Worm (Caenorhabditis elegans): ENCODE results near the gene ifg-1.

ifg-1 gene

ce11 chrII:8216433-8216832, 589 bp upstream of the ifg-1 start, which contains the start of gene M110.3:
Gene M110.3, minus strand, starts transcription at chrII:8216616.
- TF ChIP-seq fkh-10 (GFP tag; optimal IDR thresholded peaks at IDR 0.05) = peak; percentile 45
- TF ChIP-seq attf-4 (tag; optimal IDR thresholded peaks at IDR 0.05) = no peak
- TF ChIP-seq rbr-2 (tag; optimal IDR thresholded peaks at IDR 0.05) = peak; percentile 29
- no peak for TF ChIP-seq D1046.2 (GFP tag; IDR thresholded peaks at IDR 0.05)
- TF ChIP-seq zip-11 (GFP tag; IDR thresholded peaks at IDR 0.05) = no peak
- no peak for TF ChIP-seq lim-7 (GFP tag; IDR thresholded peaks at IDR 0.05)
- TF ChIP-seq hlh-11 (tag; optimal IDR thresholded peaks at IDR 0.05) = no peak
- peak; percentile 53 for TF ChIP-seq dpl-1 (GFP tag; optimal IDR thresholded peaks at IDR 0.05)
- TF ChIP-seq lsy-2 (tag; optimal IDR thresholded peaks at IDR 0.05) = peak in 1 of 2 experiments; percentile 76
- TF ChIP-seq ztf-7 (tag; optimal IDR thresholded peaks at IDR 0.05) = no peak
- 0 out of 2 replicates have a peak, but pooled peaks have one; percentile 25 for TF ChIP-seq lin-38 (GFP tag; IDR thresholded peaks at IDR 0.05)
- TF ChIP-seq ceh-28 (tag; optimal IDR thresholded peaks at IDR 0.05) = peak; percentile 42
- TF ChIP-seq R02D3.7 (tag; optimal IDR thresholded peaks at IDR 0.05) = peak; percentile 76
- peak; percentile 23 for TF ChIP-seq unc-130 (GFP tag; optimal IDR thresholded peaks at IDR 0.05)
- TF ChIP-seq set-16 (GFP tag; IDR thresholded peaks at IDR 0.05) = no peak
- no peak for TF ChIP-seq ceh-82 (tag; optimal IDR thresholded peaks at IDR 0.05)
- peak; percentile 57; the same call in 1 of the 2 replicates for TF ChIP-seq hmg-1.1 (GFP tag; IDR thresholded peaks at IDR 0.05)
- TF ChIP-seq zfp-3 (GFP tag; conservative IDR thresholded peaks at IDR 0.05) = no peak
- TF ChIP-seq dve-1 (tag; optimal IDR thresholded peaks at IDR 0.05; ENCODE audit: insufficient read depth) = peak; percentile 25
- no peak for TF ChIP-seq tag-97 (GFP tag; IDR thresholded peaks at IDR 0.05)
- TF ChIP-seq aha-1 (tag) = no peak
- TF ChIP-seq ZK337.2 (GFP tag; IDR thresholded peaks at IDR 0.05) = no peak
- no peak for TF ChIP-seq dmd-8 (GFP tag; IDR thresholded peaks at IDR 0.05)
- TF ChIP-seq mxl-3 (GFP tag; optimal IDR thresholded peaks at IDR 0.05) = no peak
- TF ChIP-seq zip-2 (tag; optimal IDR thresholded peaks at IDR 0.05) = no peak
- no peak for TF ChIP-seq nhr-11 (tag; optimal IDR thresholded peaks at IDR 0.05)
- TF ChIP-seq mdl-1 (tag; optimal IDR thresholded peaks at IDR 0.05) = no peak
- TF ChIP-seq daf-16 (GFP tag; optimal IDR thresholded peaks at IDR 0.05) = no peak
- TF ChIP-seq daf-16 (tag; optimal IDR thresholded peaks at IDR 0.05) = peak; percentile 37
- no peak for TF ChIP-seq Y5F2A.4 (GFP tag; optimal IDR thresholded peaks at IDR 0.05)
- no peak for TF ChIP-seq gei-8 (GFP tag; optimal IDR thresholded peaks at IDR 0.05)
- TF ChIP-seq nhr-28 (tag; optimal IDR thresholded peaks at IDR 0.05) = peak; percentile 17
- no peak for TF ChIP-seq ama-1 (optimal IDR thresholded peaks at IDR 0.05)
- no peak for TF ChIP-seq Y48G9A.11 (GFP tag; IDR thresholded peaks at IDR 0.05)
- TF ChIP-seq unc-39 (tag; optimal IDR thresholded peaks at IDR 0.05) = no peak
- no peak for TF ChIP-seq mdt-29 (GFP tag; IDR thresholded peaks at IDR 0.05)
- TF ChIP-seq mes-2 (tag; optimal IDR thresholded peaks at IDR 0.05; ENCODE audit: poor library complexity, severe bottlenecking) = no peak
- TF ChIP-seq hlh-30 (tag; optimal IDR thresholded peaks at IDR 0.05; ENCODE audit: insufficient read depth) = peak; percentile 45
- no peak for TF ChIP-seq ctbp-1 (GFP tag; IDR thresholded peaks at IDR 0.05)
- TF ChIP-seq mep-1 (tag; optimal IDR thresholded peaks at IDR 0.05) = peak; percentile 38
- TF ChIP-seq egl-43 (GFP tag; IDR thresholded peaks at IDR 0.05) = no peak
- no peak for TF ChIP-seq tra-1 (GFP tag; IDR thresholded peaks at IDR 0.05)

ce11 chrII:8218266-8218665, 1.2 kb downstream of the ifg-1 start:
- TF ChIP-seq aha-1 (tag) (peak; percentile 93), pha-4 (GFP tag; IDR thresholded peaks at IDR 0.05) (no peak), pha-4 (tag; optimal IDR thresholded peaks at IDR 0.05) (no peak), dmd-6 (GFP tag; IDR thresholded peaks at IDR 0.05) (no peak), nhr-48 (tag; optimal IDR thresholded peaks at IDR 0.05) (no peak), nhr-28 (tag; optimal IDR thresholded peaks at IDR 0.05) (no peak), ceh-28 (tag; optimal IDR thresholded peaks at IDR 0.05) (no peak), unc-62 (GFP tag; optimal IDR thresholded peaks at IDR 0.05 in 1 of 2) (peak in 1 of 2 experiments; percentile 2), unc-62 (tag; optimal IDR thresholded peaks at IDR 0.05) (no peak), nhr-25 (tag; optimal IDR thresholded peaks at IDR 0.05; ENCODE audit: borderline replicate concordance, insufficient read depth) (no peak)
